Fruit fly (Drosophila melanogaster): ENCODE results near the gene Sol1.

DNA sequence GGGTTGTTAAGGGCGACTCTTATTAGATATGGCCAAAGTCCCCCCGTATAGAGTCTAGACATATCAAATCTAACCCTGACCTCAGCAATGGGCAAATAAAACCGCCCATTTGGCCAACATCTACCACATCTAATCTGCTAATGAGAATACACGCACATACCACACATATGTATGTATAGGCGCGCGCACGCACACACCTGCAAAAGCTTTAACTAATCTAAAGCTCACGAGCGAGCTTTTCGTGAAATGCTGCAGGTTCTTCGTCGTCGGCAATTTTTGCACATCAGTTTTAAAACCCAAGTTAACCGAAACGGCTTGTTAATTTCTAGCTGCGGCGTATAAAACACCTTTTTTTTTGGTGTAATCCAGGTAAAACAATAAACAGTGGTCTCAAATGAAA lies 57.7 kb downstream of the Sol1 start:
- no peak for TF ChIP-seq sv (GFP tag; optimal IDR thresholded peaks at IDR 0.05)
- TF ChIP-seq CrebA (GFP tag; optimal IDR thresholded peaks at IDR 0.05; ENCODE audit: borderline replicate concordance) = no peak
- no peak for TF ChIP-seq Hr78 (GFP tag; optimal IDR thresholded peaks at IDR 0.05)
- no peak for TF ChIP-seq dl (GFP tag; optimal IDR thresholded peaks at IDR 0.05; ENCODE audit: insufficient read depth in 1 of 2, partially characterized antibody in 2 of 2)
- TF ChIP-seq CG9705 (GFP tag; optimal IDR thresholded peaks at IDR 0.05) = no peak
- no peak for TF ChIP-seq Sp1 (GFP tag; optimal IDR thresholded peaks at IDR 0.05)
